Fruit fly (Drosophila melanogaster): Measurements from ENCODE around the gene CG14780.

Gene CG14780

DNA sequence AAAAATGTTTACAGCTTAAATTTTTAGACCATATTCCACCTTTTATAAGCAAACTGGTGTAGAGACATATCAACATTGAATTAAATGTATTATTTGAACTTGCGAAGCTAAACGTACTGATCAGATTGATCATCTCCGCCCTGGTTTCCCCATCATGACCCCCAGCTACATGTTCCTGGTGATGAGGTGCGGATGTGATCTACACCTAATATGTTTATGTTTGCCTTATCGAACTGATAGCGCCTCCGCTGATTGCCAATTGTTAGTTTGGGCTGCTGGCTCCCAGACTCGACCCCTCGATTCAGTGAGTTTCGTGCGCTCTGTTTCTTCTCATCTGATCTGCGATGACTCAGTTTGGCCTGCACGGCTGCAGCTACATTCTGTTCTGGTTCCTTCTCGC is at the start of gene CG14780:
Gene CG14780 (plus strand): TSS at position 301 of the 400 bp plus-strand sequence.
- no peak for TF ChIP-seq CG6791 (GFP tag; IDR thresholded peaks at IDR 0.05; ENCODE audit: partially characterized antibody)
- no peak for TF ChIP-seq CG3407 (GFP tag; optimal IDR thresholded peaks at IDR 0.05)
- TF ChIP-seq sens-2 (GFP tag; IDR thresholded peaks at IDR 0.05): no peak
- TF ChIP-seq Bteb2 (GFP tag; optimal IDR thresholded peaks at IDR 0.05): no peak
- TF ChIP-seq CG14667 (GFP tag; IDR thresholded peaks at IDR 0.05): no peak
- TF ChIP-seq ap (GFP tag; IDR thresholded peaks at IDR 0.05): no peak

DNA sequence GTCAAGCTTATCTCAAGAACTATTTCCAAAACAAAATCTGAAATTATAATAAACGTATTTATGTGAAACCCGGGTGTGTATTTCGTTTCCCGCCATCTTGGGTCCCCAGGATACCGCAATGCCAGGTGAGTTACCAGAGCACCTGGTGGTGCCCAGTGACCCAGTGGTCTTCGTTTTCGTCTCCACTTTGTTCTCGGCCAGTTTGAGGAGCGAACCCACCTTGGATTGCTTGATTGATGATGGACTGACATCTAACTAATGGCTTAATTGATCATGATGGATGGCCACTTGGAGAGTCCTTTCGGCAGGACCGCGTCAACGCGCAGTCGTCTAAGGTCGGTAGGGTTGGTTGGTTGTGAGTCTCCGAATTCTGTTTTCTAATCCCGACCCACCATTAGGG is 20.2 kb upstream of the CG14780 start, which contains the start of gene Gr2a:
Gene Gr2a (plus strand): TSS at position 301 of the 400 bp plus-strand sequence.
- no peak for TF ChIP-seq MBD-R2 (GFP tag; IDR thresholded peaks at IDR 0.05)
- TF ChIP-seq shn (GFP tag; optimal IDR thresholded peaks at IDR 0.05): no peak
- no peak for TF ChIP-seq Dp (GFP tag; optimal IDR thresholded peaks at IDR 0.05)
- no peak for TF ChIP-seq sens-2 (GFP tag; IDR thresholded peaks at IDR 0.05)
- no peak for TF ChIP-seq Oli (tag; optimal IDR thresholded peaks at IDR 0.05)
- no peak for TF ChIP-seq cato (GFP tag; optimal IDR thresholded peaks at IDR 0.05; ENCODE audit: borderline replicate concordance)
- no peak for TF ChIP-seq CG14667 (GFP tag; IDR thresholded peaks at IDR 0.05)
- TF ChIP-seq CG10267 (tag; optimal IDR thresholded peaks at IDR 0.05): no peak
- TF ChIP-seq HHEX (GFP tag; optimal IDR thresholded peaks at IDR 0.05): no peak
- TF ChIP-seq CG10209 (GFP tag; optimal IDR thresholded peaks at IDR 0.05): no peak

DNA sequence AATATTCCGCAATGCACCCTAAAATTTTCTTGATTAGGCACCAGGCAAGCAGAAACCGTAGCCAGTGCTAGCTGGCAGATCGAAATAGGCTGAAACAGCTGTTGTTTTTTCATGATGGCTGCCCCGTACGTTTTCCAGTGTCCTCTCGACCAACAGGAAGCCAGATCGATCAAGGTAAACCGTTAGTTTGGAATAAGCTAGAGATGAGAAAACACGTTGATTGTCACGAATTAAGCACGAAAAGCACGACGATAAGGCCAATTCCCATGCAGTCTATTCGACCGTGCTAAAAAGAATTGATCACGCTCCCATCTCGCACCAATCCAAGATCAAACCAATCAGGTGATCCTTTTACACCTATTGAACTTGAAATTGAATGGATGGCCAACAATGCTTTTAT is 17.5 kb upstream of the CG14780 start:
- TF ChIP-seq sob (GFP tag; IDR thresholded peaks at IDR 0.05) (no peak), CG12744 (GFP tag; optimal IDR thresholded peaks at IDR 0.05) (no peak), CG18262 (tag; optimal IDR thresholded peaks at IDR 0.05) (no peak), CG17829 (tag; optimal IDR thresholded peaks at IDR 0.05) (no peak), Dll (GFP tag; IDR thresholded peaks at IDR 0.05; ENCODE audit: partially characterized antibody) (peak; percentile 53; the same call in 1 of the 4 replicates), CG31224 (GFP tag; IDR thresholded peaks at IDR 0.05) (peak; percentile 8; the same call in 1 of the 2 replicates), row (GFP tag; IDR thresholded peaks at IDR 0.05) (0 out of 3 replicates have a peak, but pooled peaks have one; percentile 19), BEAF-32 (GFP tag; optimal IDR thresholded peaks at IDR 0.05) (peak; percentile 38), amos (GFP tag; IDR thresholded peaks at IDR 0.05; ENCODE audit: partially characterized antibody) (0 out of 2 replicates have a peak, but pooled peaks have one; percentile 25), Camta (GFP tag; optimal IDR thresholded peaks at IDR 0.05) (no peak), Hr51 (GFP tag; optimal IDR thresholded peaks at IDR 0.05) (no peak), gce (GFP tag; IDR thresholded peaks at IDR 0.05) (no peak), Jarid2 (GFP tag; optimal IDR thresholded peaks at IDR 0.05) (no peak), nau (GFP tag; optimal IDR thresholded peaks at IDR 0.05) (no peak), Scr (GFP tag; IDR thresholded peaks at IDR 0.05; ENCODE audit: partially characterized antibody) (peak; percentile 34; the same call in 1 of the 2 replicates), sna (GFP tag; IDR thresholded peaks at IDR 0.05; ENCODE audit: partially characterized antibody) (0 out of 2 replicates have a peak, but pooled peaks have one; percentile 21), dm (GFP tag; optimal IDR thresholded peaks at IDR 0.05) (no peak), CG4820 (GFP tag; optimal IDR thresholded peaks at IDR 0.05) (no peak), CG6175 (GFP tag; IDR thresholded peaks at IDR 0.05) (no peak)

DNA sequence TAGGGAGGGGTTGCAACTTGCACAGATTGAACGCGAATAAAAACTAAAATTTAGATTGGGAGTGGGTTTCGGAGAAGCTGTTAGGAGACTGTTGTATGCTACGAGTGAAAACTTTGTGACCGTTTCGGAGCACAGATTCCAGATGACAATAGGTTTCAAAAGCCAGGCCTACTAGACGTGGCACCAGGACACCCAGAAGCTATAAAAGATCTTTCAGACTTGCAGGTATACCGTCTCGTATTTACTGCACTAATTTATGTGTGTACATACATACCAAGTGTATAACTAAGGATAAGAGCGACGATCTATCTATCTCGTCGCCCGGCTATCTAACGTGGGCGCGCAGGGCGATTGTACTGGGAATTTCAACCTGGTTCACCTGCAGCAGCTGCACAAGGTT is 15.4 kb upstream of the CG14780 start, which contains the start of gene CG14785:
Gene CG14785 (minus strand): TSS at position 101 of the 400 bp plus-strand sequence.
- TF ChIP-seq bsh (GFP tag; optimal IDR thresholded peaks at IDR 0.05) (no peak), lbe (GFP tag; optimal IDR thresholded peaks at IDR 0.05) (no peak), CG10979 (tag; optimal IDR thresholded peaks at IDR 0.05) (no peak), pfk (GFP tag; optimal IDR thresholded peaks at IDR 0.05) (no peak), CG15514 (GFP tag; optimal IDR thresholded peaks at IDR 0.05) (no peak), al (GFP tag; IDR thresholded peaks at IDR 0.05) (no peak), tap (tag; optimal IDR thresholded peaks at IDR 0.05) (no peak), oc (tag; optimal IDR thresholded peaks at IDR 0.05) (no peak), CG1529 (GFP tag; optimal IDR thresholded peaks at IDR 0.05) (no peak), Pdp1 (GFP tag; optimal IDR thresholded peaks at IDR 0.05) (no peak), Aef1 (GFP tag; IDR thresholded peaks at IDR 0.05) (no peak), bbx (GFP tag; IDR thresholded peaks at IDR 0.05; ENCODE audit: partially characterized antibody) (no peak), schlank (tag; optimal IDR thresholded peaks at IDR 0.05) (no peak), wor (GFP tag; IDR thresholded peaks at IDR 0.05) (no peak)

Data from whole organism, embryonic.